Fruit fly (Drosophila melanogaster) whole organism, embryonic: Measurements from ENCODE around the gene Wdr59.

Experiments
- Atf-2 ChIP-seq: fragments of 200-800 bp; sonication (Bioruptor generic); optimal IDR thresholded peaks from 2 replicates; lab custom pipeline; 2016; ENCODE audit warnings: missing biosample characterization, missing genetic modification characterization
- Atf3 ChIP-seq: fragments of 200-800 bp; sonication (Bioruptor generic); optimal IDR thresholded peaks from 3 replicates; lab custom pipeline; 2016; ENCODE audit warnings: missing biosample characterization, missing genetic modification characterization
- BEAF-32 ChIP-seq: fragments of 200-800 bp; sonication (Bioruptor generic); optimal IDR thresholded peaks from 3 replicates; lab custom pipeline; 2017; ENCODE audit warnings: missing biosample characterization, missing genetic modification characterization, mild to moderate bottlenecking, moderate library complexity, missing genetic modification reagents
- Blimp-1 ChIP-seq: fragments of 200-800 bp; sonication (Bioruptor generic); optimal IDR thresholded peaks from 3 replicates; lab custom pipeline; 2018; ENCODE audit warnings: missing biosample characterization, missing genetic modification characterization, mild to moderate bottlenecking, moderate library complexity, missing genetic modification reagents
- CG10462 ChIP-seq: fragments of 200-800 bp; sonication (Bioruptor generic); optimal IDR thresholded peaks from 2 replicates; lab custom pipeline; 2016; ENCODE audit warnings: missing biosample characterization, missing genetic modification characterization
- CG15269 ChIP-seq: fragments of 200-800 bp; sonication (Bioruptor generic); optimal IDR thresholded peaks from 2 replicates; lab custom pipeline; 2018; ENCODE audit warnings: missing biosample characterization, mild to moderate bottlenecking, missing genetic modification characterization, moderate library complexity
- CG2199 ChIP-seq: fragments of 200-800 bp; sonication (Bioruptor generic); IDR thresholded peaks from 3 replicates; pipeline ENCODE4 v1.3.6; 2022; ENCODE audit warnings: missing biosample characterization, missing genetic modification characterization
- CG2202 ChIP-seq: fragments of 200-800 bp; sonication (Bioruptor generic); optimal IDR thresholded peaks from 2 replicates; lab custom pipeline; 2018; ENCODE audit warnings: missing biosample characterization, mild to moderate bottlenecking, missing genetic modification characterization
- CG3163 ChIP-seq: fragments of 200-800 bp; sonication (Bioruptor generic); optimal IDR thresholded peaks from 3 replicates; lab custom pipeline; 2016; ENCODE audit warnings: missing biosample characterization, missing genetic modification characterization
- CG3281 ChIP-seq: fragments of 200-800 bp; sonication (Bioruptor generic); optimal IDR thresholded peaks from 3 replicates; lab custom pipeline; 2017; ENCODE audit warnings: missing biosample characterization, mild to moderate bottlenecking, missing genetic modification characterization
- CG33213 ChIP-seq: fragments of 200-800 bp; sonication (Bioruptor generic); optimal IDR thresholded peaks from 3 replicates; lab custom pipeline; 2016; ENCODE audit warnings: missing biosample characterization, missing genetic modification characterization
- CG3838 ChIP-seq: fragments of 200-800 bp; sonication (Bioruptor generic); optimal IDR thresholded peaks from 3 replicates; lab custom pipeline; 2016; ENCODE audit warnings: missing biosample characterization, missing genetic modification characterization
- CG42726 ChIP-seq: fragments of 200-800 bp; sonication (Bioruptor generic); IDR thresholded peaks from 2 replicates; pipeline ENCODE4 v1.3.6; 2022; ENCODE audit warnings: missing biosample characterization, missing genetic modification characterization; ENCODE audit not compliant: partially characterized antibody
- CG4328 ChIP-seq: fragments of 200-800 bp; sonication (Bioruptor generic); optimal IDR thresholded peaks from 3 replicates; lab custom pipeline; 2017; ENCODE audit warnings: missing biosample characterization, missing genetic modification reagents, missing genetic modification characterization
- CG4730 ChIP-seq: fragments of 200-800 bp; sonication (Bioruptor generic); IDR thresholded peaks from 2 replicates; pipeline ENCODE4 v1.3.6; 2022; ENCODE audit warnings: missing biosample characterization, missing genetic modification characterization
- CG4820 ChIP-seq: fragments of 200-800 bp; sonication (Bioruptor generic); optimal IDR thresholded peaks from 3 replicates; lab custom pipeline; 2016; ENCODE audit warnings: missing biosample characterization, missing genetic modification characterization
- CG4854 ChIP-seq: fragments of 200-800 bp; sonication (Bioruptor generic); optimal IDR thresholded peaks from 2 replicates; lab custom pipeline; 2016; ENCODE audit warnings: missing biosample characterization, missing genetic modification characterization, inconsistent platforms
- CG6854 ChIP-seq: fragments of 200-800 bp; sonication (Bioruptor generic); optimal IDR thresholded peaks from 3 replicates; lab custom pipeline; 2017; ENCODE audit warnings: missing biosample characterization, mild to moderate bottlenecking, missing genetic modification characterization
- CG7372 ChIP-seq: fragments of 200-800 bp; sonication (Bioruptor generic); IDR thresholded peaks from 2 replicates; pipeline ENCODE4 v1.3.6; 2022; ENCODE audit warnings: missing biosample characterization, missing genetic modification characterization
- CG8924 ChIP-seq: fragments of 200-800 bp; optimal IDR thresholded peaks from 3 replicates; lab custom pipeline; 2019; ENCODE audit warnings: missing biosample characterization, mild to moderate bottlenecking, missing genetic modification characterization, moderate library complexity
- CG9215 ChIP-seq: fragments of 200-800 bp; sonication (Bioruptor generic); IDR thresholded peaks from 2 replicates; pipeline ENCODE4 v1.3.6; 2022; ENCODE audit warnings: missing biosample characterization, missing genetic modification characterization
- Dfd ChIP-seq, 2 experiments: fragments of >200 bp; optimal IDR thresholded peaks; 2 replicates each; lab custom pipeline; 2017; ENCODE audit warnings: missing biosample characterization in 2 of 2, missing genetic modification characterization in 2 of 2
- Ets97D ChIP-seq: fragments of 200-800 bp; sonication (Bioruptor generic); optimal IDR thresholded peaks from 3 replicates; lab custom pipeline; 2016; ENCODE audit warnings: missing biosample characterization, missing genetic modification characterization
- GATAe ChIP-seq: fragments of 200-800 bp; sonication (Bioruptor generic); conservative IDR thresholded peaks from 2 replicates; pipeline ENCODE4 v1.3.6; 2022; ENCODE audit warnings: missing biosample characterization, missing genetic modification characterization
- HmgD ChIP-seq: fragments of 200-800 bp; sonication (Bioruptor generic); optimal IDR thresholded peaks from 3 replicates; lab custom pipeline; 2016; ENCODE audit warnings: missing biosample characterization, missing genetic modification characterization
- Lim3 ChIP-seq: fragments of 200-800 bp; sonication (Bioruptor generic); IDR thresholded peaks from 2 replicates; pipeline ENCODE4 v1.3.6; 2022; ENCODE audit warnings: missing biosample characterization, missing genetic modification characterization
- Mad ChIP-seq: fragments of 200-800 bp; sonication (Bioruptor generic); optimal IDR thresholded peaks from 2 replicates; lab custom pipeline; 2016; ENCODE audit warnings: missing biosample characterization, missing genetic modification characterization
- Max ChIP-seq: fragments of 200-800 bp; sonication (Bioruptor generic); optimal IDR thresholded peaks from 2 replicates; lab custom pipeline; 2016; ENCODE audit warnings: missing biosample characterization, mild to moderate bottlenecking, missing genetic modification characterization
- Mrtf ChIP-seq: fragments of 200-800 bp; sonication (Bioruptor generic); IDR thresholded peaks from 3 replicates; pipeline ENCODE4 v1.3.6; 2022; ENCODE audit warnings: missing biosample characterization, missing genetic modification characterization
- NC2α ChIP-seq: fragments of 200-800 bp; sonication (Bioruptor generic); optimal IDR thresholded peaks from 2 replicates; lab custom pipeline; 2016; ENCODE audit warnings: missing biosample characterization, missing genetic modification characterization
- NfI ChIP-seq: fragments of 200-800 bp; sonication (Bioruptor generic); optimal IDR thresholded peaks from 3 replicates; lab custom pipeline; 2018; ENCODE audit warnings: missing biosample characterization, mild to moderate bottlenecking, missing genetic modification characterization, moderate library complexity
- Scr ChIP-seq: fragments of 200-800 bp; sonication (Bioruptor generic); IDR thresholded peaks from 2 replicates; pipeline ENCODE4 v1.3.6; 2022; ENCODE audit warnings: missing biosample characterization, missing genetic modification characterization; ENCODE audit not compliant: partially characterized antibody
- TFAM ChIP-seq: fragments of 200-800 bp; sonication (Bioruptor generic); optimal IDR thresholded peaks from 2 replicates; lab custom pipeline; 2017; ENCODE audit warnings: missing biosample characterization, missing genetic modification characterization, inconsistent platforms
- Tbp ChIP-seq: fragments of >200 bp; optimal IDR thresholded peaks from 2 replicates; lab custom pipeline; 2018; ENCODE audit warnings: missing biosample characterization, missing genetic modification characterization
- btn ChIP-seq: fragments of 200-800 bp; sonication (Bioruptor generic); optimal IDR thresholded peaks from 2 replicates; lab custom pipeline; 2016; ENCODE audit warnings: missing biosample characterization, missing genetic modification characterization
- cad ChIP-seq: fragments of >200 bp; optimal IDR thresholded peaks from 2 replicates; lab custom pipeline; 2017; ENCODE audit warnings: missing biosample characterization, missing genetic modification characterization
- cg ChIP-seq: fragments of 200-800 bp; sonication (Bioruptor generic); optimal IDR thresholded peaks from 3 replicates; lab custom pipeline; 2019; ENCODE audit warnings: missing biosample characterization, mild to moderate bottlenecking, missing genetic modification characterization, moderate library complexity
- dpn ChIP-seq, 2 experiments: fragments of 200-800 bp; sonication (Bioruptor generic); optimal IDR thresholded peaks; 3 replicates each; lab custom pipeline; 2016; ENCODE audit warnings: missing biosample characterization in 2 of 2, missing genetic modification characterization in 2 of 2
- dysf ChIP-seq: fragments of 200-800 bp; sonication (Bioruptor generic); IDR thresholded peaks from 3 replicates; pipeline ENCODE4 v1.3.6; 2022; ENCODE audit warnings: missing biosample characterization, missing genetic modification characterization
- h ChIP-seq: fragments of >200 bp; optimal IDR thresholded peaks from 2 replicates; lab custom pipeline; 2017
- maf-S ChIP-seq: fragments of 200-800 bp; sonication (Bioruptor generic); optimal IDR thresholded peaks from 2 replicates; lab custom pipeline; 2016; ENCODE audit warnings: missing biosample characterization, missing genetic modification characterization
- pzg ChIP-seq: fragments of 200-800 bp; sonication (Bioruptor generic); optimal IDR thresholded peaks from 3 replicates; lab custom pipeline; 2018; ENCODE audit warnings: missing biosample characterization, mild to moderate bottlenecking, missing genetic modification characterization, moderate library complexity
- ranshi ChIP-seq: fragments of 200-800 bp; sonication (Bioruptor generic); IDR thresholded peaks from 2 replicates; pipeline ENCODE4 v1.3.6; 2022; ENCODE audit warnings: missing biosample characterization, missing genetic modification characterization
- schlank ChIP-seq: fragments of 200-800 bp; sonication (Bioruptor generic); optimal IDR thresholded peaks from 2 replicates; lab custom pipeline; 2018; ENCODE audit warnings: missing biosample characterization, mild to moderate bottlenecking, missing genetic modification characterization
- sd ChIP-seq: fragments of 200-800 bp; sonication (Bioruptor generic); optimal IDR thresholded peaks from 3 replicates; lab custom pipeline; 2018; ENCODE audit warnings: missing biosample characterization, mild to moderate bottlenecking, missing genetic modification characterization, moderate library complexity
- sim ChIP-seq: fragments of 200-800 bp; sonication (Bioruptor generic); IDR thresholded peaks from 2 replicates; pipeline ENCODE4 v1.3.6; 2022; ENCODE audit warnings: missing biosample characterization, missing genetic modification characterization
- slou ChIP-seq: fragments of 200-800 bp; sonication (Bioruptor generic); optimal IDR thresholded peaks from 3 replicates; lab custom pipeline; 2016; ENCODE audit warnings: missing biosample characterization, missing genetic modification characterization
- sob ChIP-seq: fragments of 200-800 bp; sonication (Bioruptor generic); IDR thresholded peaks from 2 replicates; pipeline ENCODE4 v1.3.6; 2022; ENCODE audit warnings: missing biosample characterization, missing genetic modification characterization
- stc ChIP-seq: fragments of 200-800 bp; sonication (Bioruptor generic); IDR thresholded peaks from 2 replicates; pipeline ENCODE4 v1.3.6; 2022; ENCODE audit warnings: missing biosample characterization, missing genetic modification characterization
- stwl ChIP-seq: fragments of 200-800 bp; sonication (Bioruptor generic); optimal IDR thresholded peaks from 3 replicates; lab custom pipeline; 2018; ENCODE audit warnings: missing biosample characterization, mild to moderate bottlenecking, missing genetic modification characterization, moderate library complexity
- usp ChIP-seq: fragments of >200 bp; optimal IDR thresholded peaks from 2 replicates; lab custom pipeline; 2017; ENCODE audit warnings: missing biosample characterization, missing genetic modification characterization
- vfl ChIP-seq: fragments of 200-800 bp; sonication (Bioruptor generic); optimal IDR thresholded peaks from 2 replicates; lab custom pipeline; 2016; ENCODE audit warnings: missing biosample characterization, missing genetic modification characterization
- zfh2 ChIP-seq: fragments of 200-800 bp; sonication (Bioruptor generic); optimal IDR thresholded peaks from 2 replicates; lab custom pipeline; 2016; ENCODE audit warnings: missing biosample characterization, missing genetic modification characterization

Gene Wdr59

DNA sequence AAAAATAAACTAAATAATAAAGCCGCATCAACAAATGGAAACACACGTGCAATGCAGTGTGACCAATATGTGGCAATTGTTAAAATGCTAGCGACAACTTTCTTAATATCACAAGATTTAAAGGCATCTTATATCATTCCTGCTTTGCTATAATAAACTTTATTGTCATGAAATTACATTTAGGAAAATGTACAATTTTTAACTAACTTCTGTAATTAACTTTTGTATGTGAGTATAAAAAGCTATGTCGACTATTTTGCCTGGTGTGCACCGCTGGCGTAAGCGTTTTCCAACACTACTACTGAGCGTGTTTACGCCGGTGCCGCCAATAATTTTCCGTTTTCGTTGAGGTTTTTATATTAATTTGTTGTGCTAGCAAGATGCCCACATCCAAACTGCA lies 32.3 kb downstream of the Wdr59 start, which contains the start of the genes Csl4 and Nup160 (continued):
- peak; percentile 87 to 88 for TF ChIP-seq dpn (GFP tag; optimal IDR thresholded peaks at IDR 0.05; lab: Kevin White, UChicago)
- peak; percentile 65; the same call in 1 of the 2 replicates for TF ChIP-seq ranshi (GFP tag; lab: Robert Waterston, UW)
- TF ChIP-seq NfI (GFP tag; lab: Kevin White, UChicago): peak; percentile 65
- TF ChIP-seq sob (GFP tag; lab: Robert Waterston, UW): peak; percentile 90
- TF ChIP-seq GATAe: no peak
- TF ChIP-seq h (lab: Kevin White, UChicago): no peak
- no peak for TF ChIP-seq CG2199 (GFP tag; lab: Robert Waterston, UW)
- peak; percentile 72 for TF ChIP-seq CG3281 (GFP tag; lab: Kevin White, UChicago)
- no peak for TF ChIP-seq sd (tag; lab: Kevin White, UChicago)
- peak; percentile 6 for TF ChIP-seq CG3838 (GFP tag; lab: Kevin White, UChicago)
- peak; percentile 57 for TF ChIP-seq stc (GFP tag; lab: Robert Waterston, UW)
- TF ChIP-seq Blimp-1 (GFP tag; lab: Kevin White, UChicago): no peak
- TF ChIP-seq pzg: peak; percentile 67
- peak; percentile 71; the same call in 2 of the 3 replicates for TF ChIP-seq dysf (GFP tag; lab: Robert Waterston, UW)
- no peak for TF ChIP-seq CG15269 (tag; lab: Kevin White, UChicago)
- peak; percentile 89 for TF ChIP-seq zfh2
- TF ChIP-seq Ets97D: peak; percentile 81
- peak; percentile 71 for TF ChIP-seq CG4854
- no peak for TF ChIP-seq cad (GFP tag; lab: Kevin White, UChicago)
- TF ChIP-seq CG4328 (GFP tag; lab: Kevin White, UChicago): no peak
- TF ChIP-seq usp (GFP tag; lab: Kevin White, UChicago): no peak
- peak; percentile 73 for TF ChIP-seq HmgD (GFP tag; lab: Kevin White, UChicago)
- TF ChIP-seq Tbp (GFP tag; lab: Kevin White, UChicago): no peak
- TF ChIP-seq CG3163 (GFP tag; lab: Kevin White, UChicago): peak; percentile 35
- peak; percentile 79 for TF ChIP-seq Mad (GFP tag; lab: Kevin White, UChicago)
- TF ChIP-seq CG9215 (GFP tag; lab: Robert Waterston, UW): peak; percentile 53
- peak; percentile 83 for TF ChIP-seq maf-S (GFP tag; lab: Kevin White, UChicago)
- peak; percentile 44 for TF ChIP-seq BEAF-32 (GFP tag; lab: Kevin White, UChicago)
- peak; percentile 79 for TF ChIP-seq stwl
- peak; percentile 78 for TF ChIP-seq slou
- TF ChIP-seq CG33213: peak; percentile 78
- TF ChIP-seq CG2202 (tag; lab: Kevin White, UChicago): peak; percentile 33
- TF ChIP-seq btn (GFP tag; lab: Kevin White, UChicago): peak; percentile 55
- peak; percentile 56 for TF ChIP-seq Atf3 (GFP tag; lab: Kevin White, UChicago)
- peak; percentile 36 for TF ChIP-seq Scr
- TF ChIP-seq TFAM (GFP tag; lab: Kevin White, UChicago): no peak
- peak; percentile 69 for TF ChIP-seq CG4820 (GFP tag; lab: Kevin White, UChicago)
- TF ChIP-seq cg (GFP tag; lab: Kevin White, UChicago): no peak
- peak; percentile 96 for TF ChIP-seq Max
- no peak; the same call in 1 of the 2 replicates for TF ChIP-seq CG4730 (GFP tag; lab: Robert Waterston, UW)
- TF ChIP-seq CG8924 (tag; lab: Kevin White, UChicago): peak; percentile 69
- TF ChIP-seq Atf-2 (GFP tag; lab: Kevin White, UChicago): peak; percentile 67
- TF ChIP-seq schlank (tag; lab: Kevin White, UChicago): no peak
- TF ChIP-seq CG10462 (GFP tag; lab: Kevin White, UChicago): peak; percentile 58
- TF ChIP-seq Mrtf (GFP tag; lab: Robert Waterston, UW): no peak
- TF ChIP-seq sim (GFP tag; lab: Robert Waterston, UW): peak; percentile 9; the same call in 1 of the 2 replicates
- no peak for TF ChIP-seq CG42726
- TF ChIP-seq NC2α: peak; percentile 38
- no peak for TF ChIP-seq CG6854 (GFP tag; lab: Kevin White, UChicago)
- TF ChIP-seq Dfd (GFP tag; optimal IDR thresholded peaks at IDR 0.05; lab: Kevin White, UChicago): no peak
- peak; percentile 87 for TF ChIP-seq vfl (GFP tag; lab: Kevin White, UChicago)
- peak; percentile 65 for TF ChIP-seq CG7372 (GFP tag; lab: Robert Waterston, UW)
- no peak for TF ChIP-seq Lim3
